Fruit fly (Drosophila melanogaster): ENCODE data around the gene CG13841.

CG13841 gene

DNA sequence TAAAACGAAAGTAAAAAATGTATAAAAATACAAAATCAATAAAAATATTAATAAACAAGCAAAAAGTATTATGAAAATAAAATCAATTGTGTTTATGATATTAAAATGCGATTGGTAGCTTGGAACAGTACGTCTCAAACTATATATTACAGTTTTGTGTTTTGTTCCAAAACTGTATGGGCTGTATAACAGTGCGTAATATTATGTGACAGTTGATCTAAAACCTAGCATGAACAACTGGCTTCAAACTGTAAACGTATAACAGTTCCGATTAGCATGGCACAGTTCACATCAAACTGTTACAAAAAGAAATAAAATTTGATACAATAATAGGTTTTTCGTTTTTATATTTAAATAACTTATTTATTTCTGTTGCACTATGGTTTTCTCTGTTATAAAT, 26.5 kb upstream of the CG13841 start (continued):
- TF ChIP-seq MESR4 (GFP tag; optimal IDR thresholded peaks at IDR 0.05) (no peak), gem (tag; optimal IDR thresholded peaks at IDR 0.05) (no peak), NC2α (GFP tag; optimal IDR thresholded peaks at IDR 0.05) (no peak), tin (GFP tag; optimal IDR thresholded peaks at IDR 0.05) (no peak), cwo (GFP tag; optimal IDR thresholded peaks at IDR 0.05) (no peak), CG10431 (GFP tag; optimal IDR thresholded peaks at IDR 0.05) (no peak), CG3847 (GFP tag; IDR thresholded peaks at IDR 0.05) (0 out of 2 replicates have a peak, but pooled peaks have one; percentile 8), CG4282 (GFP tag; optimal IDR thresholded peaks at IDR 0.05) (no peak), kni (GFP tag; optimal IDR thresholded peaks at IDR 0.05) (no peak), CG8359 (GFP tag; optimal IDR thresholded peaks at IDR 0.05; ENCODE audit: borderline replicate concordance) (no peak), CG13123 (GFP tag; optimal IDR thresholded peaks at IDR 0.05) (no peak), grn (GFP tag; optimal IDR thresholded peaks at IDR 0.05) (peak; percentile 20), Fer1 (GFP tag; optimal IDR thresholded peaks at IDR 0.05) (no peak), org-1 (GFP tag; optimal IDR thresholded peaks at IDR 0.05) (no peak), ab (GFP tag; optimal IDR thresholded peaks at IDR 0.05) (no peak), pita (GFP tag; optimal IDR thresholded peaks at IDR 0.05) (peak; percentile 70), Sin3A (optimal IDR thresholded peaks at IDR 0.05) (no peak), CG7928 (GFP tag; optimal IDR thresholded peaks at IDR 0.05) (no peak), wdn (GFP tag; IDR thresholded peaks at IDR 0.05) (no peak), Dbx (GFP tag; IDR thresholded peaks at IDR 0.05) (no peak), tap (tag; optimal IDR thresholded peaks at IDR 0.05) (no peak), CG9817 (tag; optimal IDR thresholded peaks at IDR 0.05) (peak; percentile 22), CG6654 (GFP tag; optimal IDR thresholded peaks at IDR 0.05) (peak; percentile 100), HLH54F (GFP tag; optimal IDR thresholded peaks at IDR 0.05) (no peak), schlank (tag; optimal IDR thresholded peaks at IDR 0.05) (no peak), Abd-B (GFP tag; optimal IDR thresholded peaks at IDR 0.05) (peak; percentile 87), zfh2 (GFP tag; optimal IDR thresholded peaks at IDR 0.05) (no peak), CG15479 (GFP tag; optimal IDR thresholded peaks at IDR 0.05) (no peak), CG43689 (GFP tag; IDR thresholded peaks at IDR 0.05) (no peak), dm (GFP tag; optimal IDR thresholded peaks at IDR 0.05) (no peak), disco-r (GFP tag; optimal IDR thresholded peaks at IDR 0.05) (peak; percentile 9)

DNA sequence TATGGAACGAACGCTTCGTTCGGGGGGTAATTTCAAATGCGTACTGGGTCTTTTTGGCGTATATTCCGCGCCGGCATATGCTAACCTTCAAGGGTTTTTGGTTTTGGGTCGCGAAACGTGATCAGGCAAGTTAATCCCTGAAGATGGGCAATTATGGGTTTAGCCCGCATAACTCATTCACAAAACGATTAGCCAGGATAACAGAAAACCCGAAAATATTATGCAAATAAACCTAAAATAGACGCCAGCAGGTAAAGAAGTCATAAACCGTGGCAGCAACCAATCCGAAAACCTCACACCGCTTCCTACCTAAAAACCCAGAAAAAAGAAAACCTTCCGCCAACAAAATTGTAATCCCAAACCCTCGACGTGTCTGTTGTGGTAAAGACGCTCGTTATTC, 21.6 kb upstream of the CG13841 start:
- TF ChIP-seq CG15479 (GFP tag; optimal IDR thresholded peaks at IDR 0.05) (peak; percentile 71), Eip74EF (GFP tag; optimal IDR thresholded peaks at IDR 0.05) (no peak), cad (GFP tag; optimal IDR thresholded peaks at IDR 0.05) (peak; percentile 86), tll (GFP tag; optimal IDR thresholded peaks at IDR 0.05) (peak in 1 of 2 experiments; percentile 91), zen (tag; optimal IDR thresholded peaks at IDR 0.05) (peak; percentile 85), pb (GFP tag; optimal IDR thresholded peaks at IDR 0.05) (no peak), onecut (GFP tag; IDR thresholded peaks at IDR 0.05) (no peak), CG3065 (GFP tag; optimal IDR thresholded peaks at IDR 0.05) (no peak), twi (tag; optimal IDR thresholded peaks at IDR 0.05) (peak; percentile 31)

DNA sequence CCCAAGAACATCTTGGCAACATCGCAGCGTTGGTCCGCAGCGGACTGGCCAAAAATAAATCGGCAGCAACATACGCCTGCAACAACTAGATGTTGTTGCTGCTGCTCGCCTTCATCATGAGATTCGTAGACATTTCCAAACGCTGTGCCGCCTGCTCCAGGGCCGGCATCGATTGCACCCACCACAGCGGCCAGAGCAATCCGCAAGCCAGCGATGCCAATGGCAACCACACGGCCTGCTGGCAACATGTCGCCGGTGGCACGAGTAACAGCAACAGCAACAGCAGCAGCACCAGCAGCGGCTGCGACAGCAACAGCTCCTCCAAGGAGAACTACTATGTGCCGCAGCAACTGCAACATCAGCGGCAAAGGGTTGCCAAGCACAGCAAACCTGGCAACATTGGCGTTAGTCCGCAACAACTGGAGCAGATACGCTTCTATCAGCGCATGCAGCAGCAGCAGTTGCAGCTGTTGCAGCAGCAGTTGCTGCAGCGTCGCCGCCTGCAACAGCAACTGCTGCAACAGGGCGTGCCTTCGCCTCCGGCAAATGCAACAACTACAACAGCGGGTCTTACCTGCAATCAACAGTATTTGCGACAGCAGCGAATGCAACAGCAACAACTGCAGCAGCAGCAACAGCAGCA, 17.3 kb upstream of the CG13841 start:
- TF ChIP-seq z (GFP tag; IDR thresholded peaks at IDR 0.05) (0 out of 3 replicates have a peak, but pooled peaks have one; percentile 15), CG17328 (GFP tag; IDR thresholded peaks at IDR 0.05) (no peak), dm (GFP tag; optimal IDR thresholded peaks at IDR 0.05) (no peak), CG9215 (GFP tag; IDR thresholded peaks at IDR 0.05) (no peak), CG10462 (GFP tag; optimal IDR thresholded peaks at IDR 0.05) (no peak), CG2199 (GFP tag; IDR thresholded peaks at IDR 0.05) (0 out of 3 replicates have a peak, but pooled peaks have one; percentile 17), hb (GFP tag; IDR thresholded peaks at IDR 0.05; ENCODE audit: partially characterized antibody) (peak; percentile 56; the same call in 1 of the 3 replicates), pita (GFP tag; optimal IDR thresholded peaks at IDR 0.05) (no peak), tx (GFP tag; optimal IDR thresholded peaks at IDR 0.05) (no peak), Aef1 (GFP tag; IDR thresholded peaks at IDR 0.05) (no peak), Elba2 (GFP tag; optimal IDR thresholded peaks at IDR 0.05) (no peak), CG11504 (tag; optimal IDR thresholded peaks at IDR 0.05) (peak; percentile 93), Atf3 (GFP tag; optimal IDR thresholded peaks at IDR 0.05) (no peak)
